Worm (Caenorhabditis elegans) whole organism, L1 larva: ENCODE results near the gene rpl-21.

Experiments used
- C34B4.2 ChIP-seq: sonication (generic microtip); optimal IDR thresholded peaks from 2 replicates; lab custom pipeline; 2017; ENCODE audit warnings: mild to moderate bottlenecking, missing genetic modification characterization, missing compliant biosample characterization
- Y116A8C.19 ChIP-seq: sonication (generic microtip); optimal IDR thresholded peaks from 2 replicates; lab custom pipeline; 2016; ENCODE audit warnings: missing compliant biosample characterization, missing genetic modification characterization, borderline replicate concordance
- aha-1 ChIP-seq: fragments of 150-350 bp; optimal IDR thresholded peaks from 2 replicates; lab custom pipeline; 2014; ENCODE audit warnings: missing biosample characterization, missing genetic modification characterization
- aly-2 ChIP-seq: fragments of 150-350 bp; optimal IDR thresholded peaks from 2 replicates; lab custom pipeline; 2014; ENCODE audit warnings: missing biosample characterization, missing genetic modification characterization
- ceh-88 ChIP-seq: fragments of 200-800 bp; sonication (Bioruptor generic); IDR thresholded peaks from 2 replicates; pipeline ENCODE4 v1.3.6; 2022; ENCODE audit warnings: missing genetic modification characterization, missing compliant biosample characterization
- ceh-90 ChIP-seq: sonication (generic microtip); optimal IDR thresholded peaks from 2 replicates; lab custom pipeline; 2016; ENCODE audit warnings: missing genetic modification characterization, missing compliant biosample characterization
- efl-1 ChIP-seq, 4 experiments: fragments of 150-350 bp; optimal IDR thresholded peaks in 3 of 4; peaks in 1 of 4; 1 replicate in 1 of 4; 2 replicates in 3 of 4; lab custom pipeline; 2014; ENCODE audit warnings: missing biosample characterization in 2 of 4, missing genetic modification characterization in 2 of 4, missing genetic modification reagents in 2 of 4
- ets-5 ChIP-seq: fragments of 200-800 bp; sonication (Bioruptor generic); IDR thresholded peaks from 2 replicates; pipeline ENCODE4 v1.3.6; 2022; ENCODE audit warnings: missing genetic modification characterization, missing compliant biosample characterization
- fkh-8 ChIP-seq: sonication (generic microtip); optimal IDR thresholded peaks from 2 replicates; lab custom pipeline; 2016; ENCODE audit warnings: mild to moderate bottlenecking, missing genetic modification characterization, missing compliant biosample characterization
- fos-1 ChIP-seq: fragments of 150-350 bp; optimal IDR thresholded peaks from 2 replicates; lab custom pipeline; 2014; ENCODE audit warnings: missing biosample characterization, missing genetic modification characterization
- grh-1 ChIP-seq: fragments of 200-800 bp; sonication (Bioruptor generic); IDR thresholded peaks from 2 replicates; pipeline ENCODE4 v1.3.6; 2022; ENCODE audit warnings: missing genetic modification reagents, missing genetic modification characterization, missing compliant biosample characterization
- hlh-4 ChIP-seq: sonication (generic microtip); optimal IDR thresholded peaks from 2 replicates; lab custom pipeline; 2016; ENCODE audit warnings: mild to moderate bottlenecking, missing genetic modification characterization, missing compliant biosample characterization
- isw-1 ChIP-seq: fragments of 200-800 bp; sonication (Bioruptor generic); IDR thresholded peaks from 2 replicates; pipeline ENCODE4 v1.3.6; 2022; ENCODE audit warnings: missing genetic modification characterization, missing compliant biosample characterization
- lin-14 ChIP-seq: fragments of 200-800 bp; sonication (Bioruptor generic); optimal IDR thresholded peaks from 2 replicates; lab custom pipeline; 2018; ENCODE audit warnings: mild to moderate bottlenecking, missing genetic modification characterization, moderate library complexity, missing compliant biosample characterization
- lin-15B ChIP-seq: fragments of 150-350 bp; sonication (generic microtip); optimal IDR thresholded peaks from 3 replicates; lab custom pipeline; 2014; ENCODE audit warnings: missing biosample characterization, missing genetic modification characterization
- mab-9 ChIP-seq: fragments of 200-800 bp; sonication (Bioruptor generic); IDR thresholded peaks from 2 replicates; pipeline ENCODE4 v1.3.6; 2022; ENCODE audit warnings: missing genetic modification reagents, missing genetic modification characterization, missing compliant biosample characterization
- mdl-1 ChIP-seq, 2 experiments: fragments of 150-350 bp; optimal IDR thresholded peaks; 2 replicates each; lab custom pipeline; 2014 to 2017; ENCODE audit warnings: missing biosample characterization in 2 of 2, missing genetic modification characterization in 2 of 2, inconsistent platforms in 1 of 2
- mep-1 ChIP-seq: fragments of 150-350 bp; optimal IDR thresholded peaks from 2 replicates; lab custom pipeline; 2014; ENCODE audit warnings: missing biosample characterization, missing genetic modification characterization
- nhr-11 ChIP-seq: fragments of 150-350 bp; optimal IDR thresholded peaks from 2 replicates; lab custom pipeline; 2014; ENCODE audit warnings: missing biosample characterization, missing genetic modification characterization
- nhr-19 ChIP-seq: fragments of 200-800 bp; sonication (Bioruptor generic); conservative IDR thresholded peaks from 2 replicates; pipeline ENCODE4 v1.3.6; 2022; ENCODE audit warnings: missing genetic modification characterization, missing compliant biosample characterization
- nhr-20 ChIP-seq: sonication (generic microtip); optimal IDR thresholded peaks from 2 replicates; lab custom pipeline; 2016; ENCODE audit warnings: mild to moderate bottlenecking, missing genetic modification characterization, missing compliant biosample characterization
- nhr-237 ChIP-seq: fragments of 150-350 bp; optimal IDR thresholded peaks from 2 replicates; lab custom pipeline; 2014; ENCODE audit warnings: missing biosample characterization, missing genetic modification characterization
- nhr-71 ChIP-seq: sonication (generic microtip); optimal IDR thresholded peaks from 2 replicates; lab custom pipeline; 2016; ENCODE audit warnings: mild to moderate bottlenecking, missing genetic modification characterization, moderate library complexity, missing compliant biosample characterization
- nhr-76 ChIP-seq: sonication (generic microtip); optimal IDR thresholded peaks from 2 replicates; lab custom pipeline; 2017; ENCODE audit warnings: missing biosample characterization, missing genetic modification characterization
- nhr-77 ChIP-seq: fragments of 150-350 bp; optimal IDR thresholded peaks from 2 replicates; lab custom pipeline; 2014; ENCODE audit warnings: missing biosample characterization, missing genetic modification characterization
- nhr-85 ChIP-seq: sonication (generic microtip); peaks from one replicate; lab custom pipeline; 2016; ENCODE audit warnings: missing genetic modification characterization, inconsistent platforms, missing compliant biosample characterization
- rnt-1 ChIP-seq: sonication (generic microtip); optimal IDR thresholded peaks from 2 replicates; lab custom pipeline; 2016; ENCODE audit warnings: mild to moderate bottlenecking, missing genetic modification characterization, moderate library complexity, missing compliant biosample characterization
- skn-1 ChIP-seq: fragments of 150-350 bp; optimal IDR thresholded peaks from 2 replicates; lab custom pipeline; 2014; ENCODE audit warnings: missing biosample characterization, missing genetic modification characterization
- sup-37 ChIP-seq: fragments of 200-800 bp; sonication (Bioruptor generic); optimal IDR thresholded peaks from 2 replicates; lab custom pipeline; 2018; ENCODE audit warnings: mild to moderate bottlenecking, missing genetic modification characterization, missing compliant biosample characterization
- swsn-7 ChIP-seq: sonication (generic microtip); optimal IDR thresholded peaks from 2 replicates; lab custom pipeline; 2016; ENCODE audit warnings: missing genetic modification characterization, missing compliant biosample characterization
- tbx-2 ChIP-seq: sonication (generic microtip); optimal IDR thresholded peaks from 2 replicates; lab custom pipeline; 2016; ENCODE audit warnings: missing genetic modification characterization, missing compliant biosample characterization
- tlp-1 ChIP-seq: fragments of 150-350 bp; optimal IDR thresholded peaks from 2 replicates; lab custom pipeline; 2014; ENCODE audit warnings: missing biosample characterization, missing genetic modification characterization
- unc-62 ChIP-seq: fragments of 150-350 bp; optimal IDR thresholded peaks from 2 replicates; lab custom pipeline; 2014; ENCODE audit warnings: missing biosample characterization, missing genetic modification reagents, missing genetic modification characterization
- unc-86 ChIP-seq: sonication (generic microtip); optimal IDR thresholded peaks from 2 replicates; lab custom pipeline; 2016; ENCODE audit warnings: missing genetic modification characterization, missing compliant biosample characterization
- zip-4 ChIP-seq: fragments of 200-800 bp; sonication (Bioruptor generic); optimal IDR thresholded peaks from 2 replicates; lab custom pipeline; 2018; ENCODE audit warnings: mild to moderate bottlenecking, missing genetic modification characterization, moderate library complexity, missing compliant biosample characterization

The rpl-21 gene

ce11 chrIII:8144574-8145065 lies 14.6 kb upstream of the rpl-21 start, which contains the start of the genes C14B9.8 and mrpl-18 (continued):
- peak; percentile 48 for TF ChIP-seq lin-15B (tag; lab: Kevin White, UChicago)
- peak in 1 of 2 experiments; percentile 54 for TF ChIP-seq mdl-1 (tag; optimal IDR thresholded peaks at IDR 0.05; lab: Kevin White, UChicago)
- peak; percentile 66 for TF ChIP-seq isw-1 (GFP tag; lab: Robert Waterston, UW)
- TF ChIP-seq Y116A8C.19 = peak; percentile 63
- peak; percentile 62 for TF ChIP-seq lin-14 (GFP tag; lab: Kevin White, UChicago)
- TF ChIP-seq nhr-77 (tag; lab: Kevin White, UChicago) = no peak
- no peak for TF ChIP-seq nhr-11 (tag; lab: Kevin White, UChicago)
- TF ChIP-seq ets-5 (GFP tag; lab: Robert Waterston, UW) = no peak
- TF ChIP-seq hlh-4 (tag; lab: Kevin White, UChicago) = no peak
- TF ChIP-seq fkh-8 (tag; lab: Kevin White, UChicago) = peak; percentile 73
- TF ChIP-seq, all 84 proteins: peak for 49

ce11 chrIII:8142217-8142616 lies 12.2 kb upstream of the rpl-21 start:
- TF ChIP-seq lin-14 (GFP tag; lab: Kevin White, UChicago) (no peak), nhr-19 (GFP tag; lab: Robert Waterston, UW) (no peak), aha-1 (no peak), nhr-85 (tag; lab: Kevin White, UChicago) (no peak), fos-1 (tag; lab: Kevin White, UChicago) (no peak), Y116A8C.19 (no peak), tlp-1 (tag; lab: Kevin White, UChicago) (no peak), C34B4.2 (no peak), rnt-1 (tag; lab: Kevin White, UChicago) (no peak), tbx-2 (tag; lab: Kevin White, UChicago) (no peak), ceh-88 (no peak), nhr-237 (tag; lab: Kevin White, UChicago) (no peak), zip-4 (GFP tag; lab: Kevin White, UChicago) (no peak), mep-1 (no peak), unc-62 (GFP tag; lab: Kevin White, UChicago) (no peak)

ce11 chrIII:8137777-8138176 lies 7.8 kb upstream of the rpl-21 start, which contains the start of gene hsp-12.2:
Gene hsp-12.2, plus strand, starts transcription at chrIII:8138077.
- TF ChIP-seq efl-1 (optimal IDR thresholded peaks at IDR 0.05; lab: Kevin White, UChicago) (no peak), efl-1 (GFP tag; optimal IDR thresholded peaks at IDR 0.05 in 1 of 2; lab: Kevin White, UChicago) (peak in 1 of 2 experiments; percentile 68), unc-86 (no peak), mab-9 (GFP tag; lab: Robert Waterston, UW) (no peak), ceh-90 (no peak)

- TF ChIP-seq swsn-7 (tag; lab: Kevin White, UChicago) (peak; percentile 15), nhr-77 (tag; lab: Kevin White, UChicago) (peak; percentile 37), skn-1 (tag; lab: Kevin White, UChicago) (peak; percentile 16), nhr-76 (tag; lab: Kevin White, UChicago) (no peak), mdl-1 (tag; optimal IDR thresholded peaks at IDR 0.05; lab: Kevin White, UChicago) (peak in 1 of 2 experiments; percentile 34), zip-4 (GFP tag; lab: Kevin White, UChicago) (no peak), nhr-19 (GFP tag; lab: Robert Waterston, UW) (peak; percentile 44), aly-2 (peak; percentile 23), efl-1 (optimal IDR thresholded peaks at IDR 0.05; lab: Kevin White, UChicago) (no peak), efl-1 (GFP tag; optimal IDR thresholded peaks at IDR 0.05 in 1 of 2; lab: Kevin White, UChicago) (peak in 1 of 2 experiments; percentile 88), nhr-20 (tag; lab: Kevin White, UChicago) (peak; percentile 39), nhr-71 (tag; lab: Kevin White, UChicago) (peak; percentile 49), tbx-2 (tag; lab: Kevin White, UChicago) (peak; percentile 42), rnt-1 (tag; lab: Kevin White, UChicago) (peak; percentile 3), unc-86 (no peak), sup-37 (peak; percentile 16), grh-1 (GFP tag; lab: Robert Waterston, UW) (no peak)
These were observed 6.6 kb upstream of the rpl-21 start for ce11 chrIII:8136517-8137099.
